Worm (Caenorhabditis elegans) whole organism, young adult: ENCODE results near the gene twk-26.
A peak's percentile ranks its signal among the peaks of the same experiment; 100 is the strongest.

Source experiments
- B0035.1 ChIP-seq: sonication (generic microtip); optimal IDR thresholded peaks from 2 replicates; lab custom pipeline; 2016; ENCODE audit warnings: missing genetic modification characterization, mild to moderate bottlenecking, missing compliant biosample characterization, missing genotype, missing genetic modification reagents
- D2030.7 ChIP-seq: fragments of 200-800 bp; sonication (Bioruptor generic); IDR thresholded peaks from 2 replicates; pipeline ENCODE4 v1.3.6; 2022; ENCODE audit warnings: missing genetic modification reagents, missing genetic modification characterization, missing compliant biosample characterization
- F57A8.1 ChIP-seq: fragments of 200-800 bp; sonication (Bioruptor generic); optimal IDR thresholded peaks from 2 replicates; lab custom pipeline; 2018; ENCODE audit warnings: mild to moderate bottlenecking, missing genetic modification characterization, moderate library complexity, missing compliant biosample characterization
- K11D2.4 ChIP-seq: fragments of 200-800 bp; sonication (Bioruptor generic); IDR thresholded peaks from 2 replicates; pipeline ENCODE4 v1.3.6; 2022; ENCODE audit warnings: missing genetic modification reagents, missing genetic modification characterization, missing compliant biosample characterization
- T26A5.8 ChIP-seq: sonication (generic microtip); optimal IDR thresholded peaks from 2 replicates; lab custom pipeline; 2016; ENCODE audit warnings: missing genetic modification characterization, missing compliant biosample characterization
- Y53F4B.3 ChIP-seq: fragments of 200-800 bp; sonication (Bioruptor generic); IDR thresholded peaks from 2 replicates; pipeline ENCODE4 v1.3.6; 2022; ENCODE audit warnings: missing genetic modification reagents, missing genetic modification characterization, missing compliant biosample characterization
- Y53G8AR.9 ChIP-seq: fragments of 200-800 bp; sonication (Bioruptor generic); conservative IDR thresholded peaks from 2 replicates; pipeline ENCODE4 v1.3.6; 2022; ENCODE audit warnings: missing genetic modification reagents, missing genetic modification characterization, missing compliant biosample characterization
- ZK185.1 ChIP-seq: sonication (generic microtip); optimal IDR thresholded peaks from 2 replicates; lab custom pipeline; 2016; ENCODE audit warnings: mild to moderate bottlenecking, missing genetic modification characterization, missing compliant biosample characterization; ENCODE audit not compliant: poor library complexity, severe bottlenecking
- ama-1 ChIP-seq, 3 experiments: fragments of 150-350 bp in 1 of 3; sonication (generic microtip) in 2 of 3; optimal IDR thresholded peaks; 2 replicates each; lab custom pipeline; 2014 to 2018; ENCODE audit warnings: missing biosample characterization in 2 of 3, missing genetic modification characterization in 2 of 3, missing genetic modification reagents in 2 of 3
- attf-6 ChIP-seq: fragments of 200-800 bp; sonication (Bioruptor generic); IDR thresholded peaks from 2 replicates; pipeline ENCODE4 v1.3.6; 2022; ENCODE audit warnings: missing genetic modification reagents, missing genetic modification characterization, missing compliant biosample characterization
- bed-1 ChIP-seq: fragments of 200-800 bp; sonication (Bioruptor generic); IDR thresholded peaks from 2 replicates; pipeline ENCODE4 v1.3.6; 2022; ENCODE audit warnings: missing genetic modification reagents, missing genetic modification characterization, missing compliant biosample characterization
- cebp-2 ChIP-seq: fragments of 200-800 bp; sonication (Bioruptor generic); IDR thresholded peaks from 2 replicates; pipeline ENCODE4 v1.3.6; 2022; ENCODE audit warnings: missing genetic modification characterization, missing compliant biosample characterization
- ceh-100 ChIP-seq: fragments of 200-800 bp; sonication (Bioruptor generic); IDR thresholded peaks from 2 replicates; pipeline ENCODE4 v1.3.6; 2022; ENCODE audit warnings: missing genetic modification reagents, missing genetic modification characterization, missing compliant biosample characterization
- ceh-58 ChIP-seq: fragments of 200-800 bp; sonication (Bioruptor generic); IDR thresholded peaks from 2 replicates; pipeline ENCODE4 v1.3.6; 2022; ENCODE audit warnings: missing genetic modification characterization, missing compliant biosample characterization
- dpl-1 ChIP-seq: fragments of 150-350 bp; optimal IDR thresholded peaks from 2 replicates; lab custom pipeline; 2014; ENCODE audit warnings: missing biosample characterization, missing genetic modification reagents, missing genetic modification characterization
- efl-1 ChIP-seq: fragments of 150-350 bp; optimal IDR thresholded peaks from 2 replicates; lab custom pipeline; 2014; ENCODE audit warnings: missing biosample characterization, missing genetic modification reagents, missing genetic modification characterization
- ets-4 ChIP-seq: fragments of 200-800 bp; sonication (Bioruptor generic); optimal IDR thresholded peaks from 2 replicates; lab custom pipeline; 2018; ENCODE audit warnings: mild to moderate bottlenecking, missing genetic modification characterization, missing compliant biosample characterization
- gei-17 ChIP-seq: fragments of 200-800 bp; sonication (Bioruptor generic); optimal IDR thresholded peaks from 2 replicates; lab custom pipeline; 2018; ENCODE audit warnings: mild to moderate bottlenecking, missing genetic modification characterization, missing compliant biosample characterization
- let-526 ChIP-seq: fragments of 200-800 bp; sonication (Bioruptor generic); IDR thresholded peaks from 2 replicates; pipeline ENCODE4 v1.3.6; 2022; ENCODE audit warnings: missing genetic modification reagents, missing genetic modification characterization, missing compliant biosample characterization
- madf-3 ChIP-seq: fragments of 200-800 bp; sonication (Bioruptor generic); IDR thresholded peaks from 2 replicates; pipeline ENCODE4 v1.3.6; 2022; ENCODE audit warnings: missing genetic modification reagents, missing genetic modification characterization, missing compliant biosample characterization
- madf-6 ChIP-seq: fragments of 200-800 bp; sonication (Bioruptor generic); IDR thresholded peaks from 2 replicates; pipeline ENCODE4 v1.3.6; 2022; ENCODE audit warnings: missing genetic modification reagents, missing genetic modification characterization, missing compliant biosample characterization
- mcd-1 ChIP-seq: fragments of 200-800 bp; sonication (Bioruptor generic); IDR thresholded peaks from 2 replicates; pipeline ENCODE4 v1.3.6; 2022; ENCODE audit warnings: missing genetic modification reagents, missing genetic modification characterization, missing compliant biosample characterization
- mxl-1 ChIP-seq: sonication (generic microtip); optimal IDR thresholded peaks from 2 replicates; lab custom pipeline; 2016; ENCODE audit warnings: missing genetic modification characterization, missing compliant biosample characterization
- nfya-2 ChIP-seq: fragments of 200-800 bp; sonication (Bioruptor generic); IDR thresholded peaks from 2 replicates; pipeline ENCODE4 v1.3.6; 2022; ENCODE audit warnings: missing genetic modification reagents, missing genetic modification characterization, missing compliant biosample characterization
- pha-4 ChIP-seq: fragments of 150-350 bp; sonication (generic microtip); optimal IDR thresholded peaks from 2 replicates; lab custom pipeline; 2014; ENCODE audit warnings: missing biosample characterization, missing genetic modification reagents, missing genetic modification characterization
- rpc-1 ChIP-seq, 2 experiments: fragments of 150-350 bp in 1 of 2; sonication (generic microtip) in 1 of 2; optimal IDR thresholded peaks; 2 replicates each; lab custom pipeline; 2014 to 2018; ENCODE audit warnings: missing biosample characterization in 1 of 2, missing genetic modification characterization in 1 of 2, missing genetic modification reagents in 1 of 2, missing genotype in 1 of 2
- snpc-1.1 ChIP-seq: sonication (generic microtip); optimal IDR thresholded peaks from 2 replicates; lab custom pipeline; 2017; ENCODE audit warnings: missing genetic modification characterization, mild to moderate bottlenecking, missing compliant biosample characterization, antibody characterized with exemption, moderate library complexity, missing genotype, missing genetic modification reagents; ENCODE audit not compliant: insufficient read depth
- snpc-4 ChIP-seq, 5 experiments: fragments of 150-350 bp in 1 of 5; sonication (generic microtip) in 4 of 5; optimal IDR thresholded peaks; 2 replicates each; lab custom pipeline; 2014 to 2018; ENCODE audit warnings: missing genetic modification characterization in 5 of 5, missing biosample characterization in 3 of 5, antibody characterized with exemption in 2 of 5, mild to moderate bottlenecking in 2 of 5, missing compliant biosample characterization in 2 of 5, missing genotype in 2 of 5, moderate library complexity in 2 of 5, missing genetic modification reagents in 1 of 5
- sptf-2 ChIP-seq: fragments of 200-800 bp; sonication (Bioruptor generic); optimal IDR thresholded peaks from 2 replicates; lab custom pipeline; 2018; ENCODE audit warnings: mild to moderate bottlenecking, missing genetic modification characterization, missing compliant biosample characterization
- tbx-9 ChIP-seq: sonication (generic microtip); optimal IDR thresholded peaks from 2 replicates; lab custom pipeline; 2016; ENCODE audit warnings: borderline replicate concordance, missing genetic modification characterization, inconsistent platforms, missing compliant biosample characterization
- unc-130 ChIP-seq: sonication (generic microtip); optimal IDR thresholded peaks from 2 replicates; lab custom pipeline; 2016; ENCODE audit warnings: missing genetic modification reagents, missing genetic modification characterization, missing compliant biosample characterization
- zfh-2 ChIP-seq: fragments of 200-800 bp; sonication (Bioruptor generic); conservative IDR thresholded peaks from 2 replicates; pipeline ENCODE4 v1.3.6; 2022; ENCODE audit warnings: missing genetic modification reagents, missing genetic modification characterization, missing compliant biosample characterization
- ztf-22 ChIP-seq: fragments of 200-800 bp; sonication (Bioruptor generic); optimal IDR thresholded peaks from 2 replicates; lab custom pipeline; 2018; ENCODE audit warnings: mild to moderate bottlenecking, missing genetic modification characterization, moderate library complexity, missing compliant biosample characterization

The twk-26 gene

ce11 chrX:3080825-3081224 is 26.2 kb upstream of the twk-26 start, which contains the start of gene twk-16:
Gene twk-16 (plus strand): TSS chrX:3081125.
- TF ChIP-seq ets-4 (GFP tag; lab: Kevin White, UChicago) (no peak), T26A5.8 (no peak), D2030.7 (GFP tag; lab: Robert Waterston, UW) (no peak), cebp-2 (no peak)

- TF ChIP-seq gei-17 (GFP tag; lab: Kevin White, UChicago) (no peak), efl-1 (no peak), ama-1 (optimal IDR thresholded peaks at IDR 0.05; lab: Kevin White, UChicago) (no peak), ama-1 (GFP tag; optimal IDR thresholded peaks at IDR 0.05; lab: Kevin White, UChicago) (no peak), sptf-2 (no peak), snpc-4 (GFP tag; optimal IDR thresholded peaks at IDR 0.05; lab: Kevin White, UChicago) (no peak), snpc-4 (tag; optimal IDR thresholded peaks at IDR 0.05; lab: Kevin White, UChicago) (no peak), ceh-100 (GFP tag; lab: Robert Waterston, UW) (no peak), dpl-1 (GFP tag; lab: Kevin White, UChicago) (no peak), K11D2.4 (no peak), B0035.1 (tag; lab: Kevin White, UChicago) (no peak), bed-1 (GFP tag; lab: Robert Waterston, UW) (no peak), mcd-1 (GFP tag; lab: Robert Waterston, UW) (no peak)
These were observed 15.7 kb upstream of the twk-26 start, which contains the start of gene ceh-31 for ce11 chrX:3070322-3070721. Gene ceh-31 (minus strand): TSS chrX:3070422.

ce11 chrX:3067052-3067451 is 12.4 kb upstream of the twk-26 start:
- no peak for TF ChIP-seq madf-6 (GFP tag; lab: Robert Waterston, UW)
- no peak for TF ChIP-seq rpc-1 (optimal IDR thresholded peaks at IDR 0.05; lab: Kevin White, UChicago)
- no peak for TF ChIP-seq rpc-1 (tag; optimal IDR thresholded peaks at IDR 0.05; lab: Kevin White, UChicago)
- TF ChIP-seq ZK185.1 (tag; lab: Kevin White, UChicago): no peak
- no peak for TF ChIP-seq mxl-1 (tag; lab: Kevin White, UChicago)

- TF ChIP-seq attf-6 (GFP tag; lab: Robert Waterston, UW) (no peak), sptf-2 (no peak), Y53G8AR.9 (GFP tag; lab: Robert Waterston, UW) (no peak), Y53F4B.3 (GFP tag; lab: Robert Waterston, UW) (no peak)
These were observed 8.7 kb upstream of the twk-26 start, which contains the start of gene ceh-30 for ce11 chrX:3063274-3063673. Gene ceh-30 (plus strand): TSS chrX:3063574.

- TF ChIP-seq madf-3 (GFP tag; lab: Robert Waterston, UW) (no peak), dpl-1 (GFP tag; lab: Kevin White, UChicago) (no peak), ztf-22 (GFP tag; lab: Kevin White, UChicago) (no peak), unc-130 (GFP tag; lab: Kevin White, UChicago) (no peak)
These were observed 7.1 kb upstream of the twk-26 start for ce11 chrX:3061698-3062097.

- TF ChIP-seq let-526 (GFP tag; lab: Robert Waterston, UW): no peak
- TF ChIP-seq K11D2.4: no peak
These were observed 4.7 kb upstream of the twk-26 start, which contains the start of gene rsef-1 for ce11 chrX:3059299-3059698. Gene rsef-1 (minus strand): TSS chrX:3059399.

- no peak for TF ChIP-seq tbx-9
- TF ChIP-seq ceh-58 (GFP tag; lab: Robert Waterston, UW): no peak
- no peak for TF ChIP-seq pha-4
- no peak for TF ChIP-seq nfya-2
- peak; percentile 44; the same call in 1 of the 2 replicates for TF ChIP-seq zfh-2 (GFP tag; lab: Robert Waterston, UW)
- TF ChIP-seq cebp-2: 0 out of 2 replicates have a peak, but pooled peaks have one; percentile 29
- TF ChIP-seq snpc-1.1 (tag; lab: Kevin White, UChicago): peak; percentile 5
- no peak for TF ChIP-seq snpc-4 (GFP tag; optimal IDR thresholded peaks at IDR 0.05; lab: Kevin White, UChicago)
- TF ChIP-seq snpc-4 (tag; optimal IDR thresholded peaks at IDR 0.05; lab: Kevin White, UChicago): peak in 2 of 4 experiments; percentile 34 to 70
- TF ChIP-seq F57A8.1 (GFP tag; lab: Kevin White, UChicago): no peak
These were observed 3.0 kb upstream of the twk-26 start for ce11 chrX:3057656-3058055.
